Worm (Caenorhabditis elegans): ENCODE results near the gene sdz-11.

ce11 chrII:3779463-3779862 is 27.4 kb upstream of the sdz-11 start, which contains the start of gene T24E12.11:
- no peak for TF ChIP-seq jun-1 (tag; optimal IDR thresholded peaks at IDR 0.05)
- TF ChIP-seq lin-13 (GFP tag; optimal IDR thresholded peaks at IDR 0.05), result no peak
